Worm (Caenorhabditis elegans) whole organism, L4 larva: ENCODE results near the gene prx-19.

ENCODE experiments used
- D1046.2 ChIP-seq: fragments of 200-800 bp; sonication (Bioruptor generic); IDR thresholded peaks from 2 replicates; pipeline ENCODE4 v1.3.6; 2022; ENCODE audit warnings: missing genetic modification characterization, missing compliant biosample characterization
- F37D6.2 ChIP-seq: sonication (generic microtip); optimal IDR thresholded peaks from 2 replicates; lab custom pipeline; 2016; ENCODE audit warnings: mild to moderate bottlenecking, missing genetic modification characterization, missing compliant biosample characterization
- F44E2.7 ChIP-seq: fragments of 200-800 bp; sonication (Bioruptor generic); IDR thresholded peaks from 2 replicates; pipeline ENCODE4 v2.1.2; 2022; ENCODE audit warnings: missing genetic modification characterization, missing compliant biosample characterization
- T20F7.1 ChIP-seq: fragments of 200-800 bp; sonication (Bioruptor generic); optimal IDR thresholded peaks from 2 replicates; lab custom pipeline; 2018; ENCODE audit warnings: mild to moderate bottlenecking, missing genetic modification characterization, missing compliant biosample characterization
- Y105C5A.15 ChIP-seq: fragments of 200-800 bp; sonication (Bioruptor generic); IDR thresholded peaks from 2 replicates; pipeline ENCODE4 v1.3.6; 2022; ENCODE audit warnings: missing genetic modification characterization, missing compliant biosample characterization
- Y5F2A.4 ChIP-seq: fragments of 200-800 bp; sonication (Bioruptor generic); optimal IDR thresholded peaks from 2 replicates; lab custom pipeline; 2018; ENCODE audit warnings: mild to moderate bottlenecking, missing genetic modification characterization, missing compliant biosample characterization
- Y75B8A.6 ChIP-seq: fragments of 200-800 bp; sonication (Bioruptor generic); IDR thresholded peaks from 2 replicates; pipeline ENCODE4 v1.3.6; 2022; ENCODE audit warnings: missing genetic modification reagents, missing genetic modification characterization, missing compliant biosample characterization
- ZK337.2 ChIP-seq: fragments of 200-800 bp; sonication (Bioruptor generic); IDR thresholded peaks from 2 replicates; pipeline ENCODE4 v1.3.6; 2022; ENCODE audit warnings: missing genetic modification reagents, missing genetic modification characterization, missing compliant biosample characterization
- aha-1 ChIP-seq: fragments of 150-350 bp; peaks from one replicate; lab custom pipeline; 2014; ENCODE audit warnings: missing biosample characterization, missing genetic modification characterization
- aly-2 ChIP-seq: sonication (generic microtip); optimal IDR thresholded peaks from 2 replicates; lab custom pipeline; 2018; ENCODE audit warnings: missing biosample characterization, missing genetic modification characterization
- attf-4 ChIP-seq: sonication (generic microtip); optimal IDR thresholded peaks from 3 replicates; lab custom pipeline; 2017; ENCODE audit warnings: missing biosample characterization, missing genetic modification characterization
- ceh-28 ChIP-seq: fragments of 150-350 bp; optimal IDR thresholded peaks from 2 replicates; lab custom pipeline; 2014; ENCODE audit warnings: missing biosample characterization, missing genetic modification reagents, missing genetic modification characterization
- ceh-32 ChIP-seq: sonication (generic microtip); optimal IDR thresholded peaks from 2 replicates; lab custom pipeline; 2016; ENCODE audit warnings: mild to moderate bottlenecking, missing genetic modification characterization, missing compliant biosample characterization; ENCODE audit not compliant: poor library complexity
- ceh-44 ChIP-seq: fragments of 200-800 bp; sonication (Bioruptor generic); IDR thresholded peaks from 2 replicates; pipeline ENCODE4 v1.3.6; 2022; ENCODE audit warnings: missing genetic modification reagents, missing genetic modification characterization, missing compliant biosample characterization
- ceh-62 ChIP-seq: sonication (generic microtip); optimal IDR thresholded peaks from 2 replicates; lab custom pipeline; 2017; ENCODE audit warnings: missing biosample characterization, missing genetic modification characterization
- cey-2 ChIP-seq: sonication (generic microtip); optimal IDR thresholded peaks from 3 replicates; lab custom pipeline; 2017; ENCODE audit warnings: missing genetic modification characterization, mild to moderate bottlenecking, missing compliant biosample characterization, antibody characterized with exemption, borderline replicate concordance; ENCODE audit not compliant: insufficient read depth
- daf-8 ChIP-seq: fragments of 200-800 bp; sonication (Bioruptor generic); IDR thresholded peaks from 2 replicates; pipeline ENCODE4 v1.3.6; 2022; ENCODE audit warnings: missing genetic modification characterization, missing compliant biosample characterization
- duxl-1 ChIP-seq: sonication (generic microtip); optimal IDR thresholded peaks from 2 replicates; lab custom pipeline; 2016; ENCODE audit warnings: mild to moderate bottlenecking, missing genetic modification characterization, moderate library complexity, missing compliant biosample characterization; ENCODE audit not compliant: poor library complexity
- dve-1 ChIP-seq: sonication (generic microtip); optimal IDR thresholded peaks from 2 replicates; lab custom pipeline; 2017; ENCODE audit warnings: antibody characterized with exemption, mild to moderate bottlenecking, missing genetic modification characterization, missing compliant biosample characterization; ENCODE audit not compliant: insufficient read depth
- egl-27 ChIP-seq: sonication (generic microtip); optimal IDR thresholded peaks from 3 replicates; lab custom pipeline; 2017; ENCODE audit warnings: missing biosample characterization, missing genetic modification reagents, missing genetic modification characterization
- gei-8 ChIP-seq: fragments of 200-800 bp; sonication (Bioruptor generic); optimal IDR thresholded peaks from 2 replicates; lab custom pipeline; 2018; ENCODE audit warnings: mild to moderate bottlenecking, missing genetic modification characterization, missing compliant biosample characterization
- hlh-11 ChIP-seq: fragments of 200-800 bp; sonication (Bioruptor generic); optimal IDR thresholded peaks from 2 replicates; lab custom pipeline; 2018; ENCODE audit warnings: mild to moderate bottlenecking, missing genetic modification characterization, missing compliant biosample characterization
- jun-1 ChIP-seq: fragments of 150-350 bp; optimal IDR thresholded peaks from 2 replicates; lab custom pipeline; 2014; ENCODE audit warnings: missing biosample characterization, missing genetic modification reagents, missing genetic modification characterization
- lim-7 ChIP-seq: fragments of 200-800 bp; sonication (Bioruptor generic); IDR thresholded peaks from 2 replicates; pipeline ENCODE4 v1.3.6; 2022; ENCODE audit warnings: missing genetic modification characterization, missing compliant biosample characterization
- lin-13 ChIP-seq: fragments of 150-350 bp; optimal IDR thresholded peaks from 2 replicates; lab custom pipeline; 2014; ENCODE audit warnings: missing biosample characterization, missing genetic modification reagents, missing genetic modification characterization
- lin-29 ChIP-seq: fragments of 200-800 bp; sonication (Bioruptor generic); IDR thresholded peaks from 2 replicates; pipeline ENCODE4 v1.3.6; 2022; ENCODE audit warnings: missing genetic modification reagents, missing genetic modification characterization, missing compliant biosample characterization
- lin-39 ChIP-seq: fragments of 150-350 bp; optimal IDR thresholded peaks from 2 replicates; lab custom pipeline; 2014; ENCODE audit warnings: missing biosample characterization, missing genetic modification reagents, missing genetic modification characterization
- lir-3 ChIP-seq: sonication (generic microtip); optimal IDR thresholded peaks from 2 replicates; lab custom pipeline; 2016; ENCODE audit warnings: mild to moderate bottlenecking, missing genetic modification characterization, missing compliant biosample characterization
- lsy-2 ChIP-seq, 2 experiments: fragments of 150-350 bp in 1 of 2; sonication (generic microtip) in 1 of 2; optimal IDR thresholded peaks; 2 replicates each; lab custom pipeline; 2014 to 2017; ENCODE audit warnings: missing biosample characterization in 2 of 2, missing genetic modification characterization in 2 of 2
- madf-5 ChIP-seq, 2 experiments: fragments of 200-800 bp; sonication (Bioruptor generic); IDR thresholded peaks; 2 replicates each; pipeline ENCODE4 v1.3.6; 2022; ENCODE audit warnings: missing compliant biosample characterization in 2 of 2, missing genetic modification characterization in 2 of 2
- mdt-29 ChIP-seq: fragments of 200-800 bp; sonication (Bioruptor generic); IDR thresholded peaks from 2 replicates; pipeline ENCODE4 v1.3.6; 2022; ENCODE audit warnings: missing genetic modification reagents, missing genetic modification characterization, missing compliant biosample characterization
- mep-1 ChIP-seq: fragments of 150-350 bp; sonication (generic microtip); optimal IDR thresholded peaks from 3 replicates; lab custom pipeline; 2014; ENCODE audit warnings: missing biosample characterization, missing genetic modification characterization
- mxl-2 ChIP-seq: fragments of 200-800 bp; sonication (Bioruptor generic); conservative IDR thresholded peaks from 2 replicates; pipeline ENCODE4 v1.3.6; 2022; ENCODE audit warnings: missing genetic modification reagents, missing genetic modification characterization, missing compliant biosample characterization
- mxl-3 ChIP-seq: fragments of 200-800 bp; sonication (Bioruptor generic); optimal IDR thresholded peaks from 2 replicates; lab custom pipeline; 2018; ENCODE audit warnings: mild to moderate bottlenecking, missing genetic modification characterization, missing compliant biosample characterization
- nhr-111 ChIP-seq: fragments of 200-800 bp; sonication (Bioruptor generic); optimal IDR thresholded peaks from 2 replicates; lab custom pipeline; 2018; ENCODE audit warnings: mild to moderate bottlenecking, missing genetic modification characterization, missing compliant biosample characterization
- nhr-237 ChIP-seq: sonication (generic microtip); optimal IDR thresholded peaks from 2 replicates; lab custom pipeline; 2017; ENCODE audit warnings: missing biosample characterization, missing genetic modification characterization
- nhr-25 ChIP-seq: sonication (generic microtip); optimal IDR thresholded peaks from 2 replicates; lab custom pipeline; 2017; ENCODE audit warnings: missing genetic modification characterization, mild to moderate bottlenecking, missing compliant biosample characterization, antibody characterized with exemption, moderate library complexity, borderline replicate concordance; ENCODE audit not compliant: insufficient read depth
- pqm-1 ChIP-seq: sonication (generic microtip); optimal IDR thresholded peaks from 2 replicates; lab custom pipeline; 2017; ENCODE audit warnings: missing biosample characterization, missing genetic modification characterization
- rbr-2 ChIP-seq: sonication (generic microtip); optimal IDR thresholded peaks from 2 replicates; lab custom pipeline; 2016; ENCODE audit warnings: missing genotype, missing genetic modification characterization, missing compliant biosample characterization
- saeg-2 ChIP-seq: fragments of 200-800 bp; sonication (Bioruptor generic); IDR thresholded peaks from 2 replicates; pipeline ENCODE4 v1.3.6; 2022; ENCODE audit warnings: missing genetic modification reagents, missing genetic modification characterization, missing compliant biosample characterization
- sdz-12 ChIP-seq: fragments of 200-800 bp; sonication (Bioruptor generic); optimal IDR thresholded peaks from 2 replicates; lab custom pipeline; 2018; ENCODE audit warnings: mild to moderate bottlenecking, missing genetic modification characterization, missing compliant biosample characterization
- snpc-1.2 ChIP-seq: fragments of 200-800 bp; sonication (Bioruptor generic); IDR thresholded peaks from 2 replicates; pipeline ENCODE4 v1.3.6; 2022; ENCODE audit warnings: missing genetic modification reagents, missing genetic modification characterization, missing compliant biosample characterization
- spr-1 ChIP-seq: sonication (generic microtip); optimal IDR thresholded peaks from 2 replicates; lab custom pipeline; 2016; ENCODE audit warnings: mild to moderate bottlenecking, missing genetic modification characterization, missing compliant biosample characterization
- tra-1 ChIP-seq: fragments of 200-800 bp; sonication (Bioruptor generic); IDR thresholded peaks from 2 replicates; pipeline ENCODE4 v1.3.6; 2022; ENCODE audit warnings: missing genetic modification reagents, missing genetic modification characterization, missing compliant biosample characterization
- unc-62 ChIP-seq, 3 experiments: fragments of 150-350 bp in 1 of 3; sonication (generic microtip); optimal IDR thresholded peaks in 2 of 3; peaks in 1 of 3; 1 replicate in 1 of 3; 2 replicates in 2 of 3; lab custom pipeline; 2014 to 2017; ENCODE audit warnings: missing biosample characterization in 3 of 3, missing genetic modification characterization in 3 of 3, missing genetic modification reagents in 3 of 3, missing genotype in 1 of 3
- zag-1 ChIP-seq: fragments of 150-350 bp; optimal IDR thresholded peaks from 2 replicates; lab custom pipeline; 2014; ENCODE audit warnings: missing biosample characterization, missing genetic modification characterization
- zip-11 ChIP-seq: fragments of 200-800 bp; sonication (Bioruptor generic); IDR thresholded peaks from 2 replicates; pipeline ENCODE4 v1.3.6; 2022; ENCODE audit warnings: missing genetic modification characterization, missing compliant biosample characterization
- zip-2 ChIP-seq: fragments of 150-350 bp; optimal IDR thresholded peaks from 2 replicates; lab custom pipeline; 2014; ENCODE audit warnings: missing biosample characterization, missing genetic modification characterization
- ztf-11 ChIP-seq: fragments of 150-350 bp; optimal IDR thresholded peaks from 2 replicates; lab custom pipeline; 2014; ENCODE audit warnings: missing biosample characterization, missing genetic modification characterization
- ztf-7 ChIP-seq: fragments of 150-350 bp; optimal IDR thresholded peaks from 2 replicates; lab custom pipeline; 2014; ENCODE audit warnings: missing biosample characterization, missing genetic modification characterization

Gene prx-19

ce11 chrIII:8797211-8797733, 11.8 kb downstream of the prx-19 start (continued):
- TF ChIP-seq sdz-12 (GFP tag; lab: Kevin White, UChicago), result no peak
- TF ChIP-seq ceh-28 (tag; lab: Kevin White, UChicago), result no peak
- no peak for TF ChIP-seq lin-39
- 0 out of 2 replicates have a peak, but pooled peaks have one; percentile 41 for TF ChIP-seq ZK337.2 (GFP tag; lab: Robert Waterston, UW)
- 0 out of 2 replicates have a peak, but pooled peaks have one; percentile 43 for TF ChIP-seq lim-7
- peak; percentile 72 for TF ChIP-seq T20F7.1 (GFP tag; lab: Kevin White, UChicago)
- peak; percentile 19 for TF ChIP-seq attf-4 (tag; lab: Kevin White, UChicago)
- TF ChIP-seq nhr-111, result no peak
- peak; percentile 46; the same call in 1 of the 2 replicates for TF ChIP-seq saeg-2 (GFP tag; lab: Robert Waterston, UW)
- no peak for TF ChIP-seq snpc-1.2
- TF ChIP-seq gei-8, result peak; percentile 72
- peak; percentile 74 for TF ChIP-seq aha-1 (tag; lab: Kevin White, UChicago)
- TF ChIP-seq mxl-2 (GFP tag; lab: Robert Waterston, UW), result no peak
- TF ChIP-seq mep-1 (tag; lab: Kevin White, UChicago), result peak; percentile 92
- peak; percentile 97 for TF ChIP-seq dve-1
- TF ChIP-seq D1046.2 (GFP tag; lab: Robert Waterston, UW), result no peak
- TF ChIP-seq ceh-44 (GFP tag; lab: Robert Waterston, UW), result 0 out of 2 replicates have a peak, but pooled peaks have one; percentile 20
- no peak for TF ChIP-seq daf-8
- peak; percentile 82 for TF ChIP-seq jun-1 (tag; lab: Kevin White, UChicago)
- no peak for TF ChIP-seq zag-1 (tag; lab: Kevin White, UChicago)
- TF ChIP-seq Y75B8A.6 (GFP tag; lab: Robert Waterston, UW), result no peak
- TF ChIP-seq F44E2.7 (GFP tag; lab: Robert Waterston, UW), result no peak
- TF ChIP-seq cey-2 (tag; lab: Kevin White, UChicago), result peak; percentile 53
- no peak for TF ChIP-seq duxl-1 (tag; lab: Kevin White, UChicago)
- no peak for TF ChIP-seq nhr-237 (tag; lab: Kevin White, UChicago)
- TF ChIP-seq lir-3 (tag; lab: Kevin White, UChicago), result no peak
- no peak for TF ChIP-seq Y5F2A.4 (GFP tag; lab: Kevin White, UChicago)
- no peak for TF ChIP-seq ceh-32
- TF ChIP-seq ztf-7 (tag; lab: Kevin White, UChicago), result peak; percentile 35
- no peak; the same call in 1 of the 2 replicates for TF ChIP-seq lin-29 (GFP tag; lab: Robert Waterston, UW)
- peak; percentile 92 for TF ChIP-seq rbr-2
- TF ChIP-seq hlh-11, result peak; percentile 99
- TF ChIP-seq zip-2 (tag; lab: Kevin White, UChicago), result no peak
- no peak for TF ChIP-seq egl-27 (tag; lab: Kevin White, UChicago)
- TF ChIP-seq F37D6.2 (tag; lab: Kevin White, UChicago), result peak; percentile 80
- TF ChIP-seq aly-2, result no peak
- TF ChIP-seq lsy-2 (tag; optimal IDR thresholded peaks at IDR 0.05; lab: Kevin White, UChicago), result peak; percentile 90 to 94
- TF ChIP-seq ztf-11 (tag; lab: Kevin White, UChicago), result no peak
- TF ChIP-seq Y105C5A.15 (GFP tag; lab: Robert Waterston, UW), result no peak
- TF ChIP-seq lin-13, result peak; percentile 79
- peak; percentile 8 for TF ChIP-seq nhr-25 (tag; lab: Kevin White, UChicago)
- peak in 1 of 2 experiments; percentile 93 for TF ChIP-seq unc-62 (GFP tag; optimal IDR thresholded peaks at IDR 0.05 in 1 of 2; lab: Kevin White, UChicago)
- no peak for TF ChIP-seq unc-62 (tag; optimal IDR thresholded peaks at IDR 0.05; lab: Kevin White, UChicago)
- TF ChIP-seq mxl-3 (GFP tag; lab: Kevin White, UChicago), result peak; percentile 93
- 0 out of 4 replicates have a peak, but pooled peaks have one; percentile 50 for TF ChIP-seq madf-5 (GFP tag; IDR thresholded peaks at IDR 0.05; lab: Robert Waterston, UW)
- no peak for TF ChIP-seq mdt-29 (GFP tag; lab: Robert Waterston, UW)
- TF ChIP-seq ceh-62 (tag; lab: Kevin White, UChicago), result no peak
- TF ChIP-seq pqm-1 (tag; lab: Kevin White, UChicago), result peak; percentile 94
- peak; percentile 68 for TF ChIP-seq tra-1 (GFP tag; lab: Robert Waterston, UW)
- TF ChIP-seq zip-11 (GFP tag; lab: Robert Waterston, UW), result no peak
- TF ChIP-seq spr-1, result peak; percentile 64
